Fruit fly (Drosophila melanogaster) whole organism, embryonic: ENCODE measurements around the gene Rpt5.

ENCODE experiments used
- ATbp ChIP-seq: fragments of 200-800 bp; sonication (Bioruptor generic); optimal IDR thresholded peaks from 2 replicates; lab custom pipeline; 2017; ENCODE audit warnings: missing biosample characterization, mild to moderate bottlenecking, missing genetic modification characterization, missing genetic modification reagents
- CG1832 ChIP-seq: fragments of 200-800 bp; sonication (Bioruptor generic); optimal IDR thresholded peaks from 2 replicates; lab custom pipeline; 2017; ENCODE audit warnings: missing biosample characterization, mild to moderate bottlenecking, missing genetic modification characterization, inconsistent platforms
- CG2712 ChIP-seq: fragments of 200-800 bp; optimal IDR thresholded peaks from 3 replicates; lab custom pipeline; 2019; ENCODE audit warnings: missing biosample characterization, mild to moderate bottlenecking, missing genetic modification characterization, moderate library complexity
- D19B ChIP-seq: fragments of 200-800 bp; sonication (Bioruptor generic); optimal IDR thresholded peaks from 2 replicates; lab custom pipeline; 2017; ENCODE audit warnings: missing biosample characterization, mild to moderate bottlenecking, missing genetic modification characterization
- Stat92E ChIP-seq, 3 experiments: fragments of >200 bp in 2 of 3; fragments of 200-800 bp in 1 of 3; sonication (Bioruptor generic) in 1 of 3; optimal IDR thresholded peaks; 2 replicates each; lab custom pipeline; 2017 to 2019; ENCODE audit warnings: missing biosample characterization in 3 of 3, missing genetic modification characterization in 3 of 3, mild to moderate bottlenecking in 1 of 3, moderate library complexity in 1 of 3
- dpn ChIP-seq, 2 experiments: fragments of 200-800 bp; sonication (Bioruptor generic); optimal IDR thresholded peaks; 3 replicates each; lab custom pipeline; 2016; ENCODE audit warnings: missing biosample characterization in 2 of 2, missing genetic modification characterization in 2 of 2
- pzg ChIP-seq: fragments of 200-800 bp; sonication (Bioruptor generic); optimal IDR thresholded peaks from 3 replicates; lab custom pipeline; 2018; ENCODE audit warnings: missing biosample characterization, mild to moderate bottlenecking, missing genetic modification characterization, moderate library complexity
- twi ChIP-seq: fragments of 200-800 bp; optimal IDR thresholded peaks from 2 replicates; lab custom pipeline; 2019; ENCODE audit warnings: missing biosample characterization, mild to moderate bottlenecking, missing genetic modification characterization, moderate library complexity

- TF ChIP-seq Stat92E (GFP tag; optimal IDR thresholded peaks at IDR 0.05; lab: Kevin White, UChicago) (peak in 1 of 3 experiments; percentile 96), CG2712 (peak; percentile 99), CG1832 (GFP tag; lab: Kevin White, UChicago) (no peak), ATbp (peak; percentile 96), dpn (GFP tag; optimal IDR thresholded peaks at IDR 0.05; lab: Kevin White, UChicago) (peak; percentile 98 to 99), D19B (GFP tag; lab: Kevin White, UChicago) (peak; percentile 96), twi (peak; percentile 97), pzg (GFP tag; lab: Kevin White, UChicago) (peak; percentile 44)
Measured at dm6 chr3R:23757912-23758607, 5.4 kb downstream of the Rpt5 start, which contains the start of the genes PTPMT1 and Hrd3.
